Fruit fly (Drosophila melanogaster) whole organism, embryonic: ENCODE data around the gene Atx2.

Experiments
- Atf6 ChIP-seq: fragments of 200-800 bp; sonication (Bioruptor generic); IDR thresholded peaks from 2 replicates; pipeline ENCODE4 v1.3.6; 2022; ENCODE audit warnings: missing biosample characterization, missing genetic modification characterization
- CG10267 ChIP-seq: fragments of 200-800 bp; sonication (Bioruptor generic); optimal IDR thresholded peaks from 2 replicates; lab custom pipeline; 2018; ENCODE audit warnings: missing biosample characterization, mild to moderate bottlenecking, missing genetic modification characterization, moderate library complexity
- CG14860 ChIP-seq: fragments of 200-800 bp; sonication (Bioruptor generic); IDR thresholded peaks from 3 replicates; pipeline ENCODE4 v1.3.6; 2022; ENCODE audit warnings: missing biosample characterization, missing genetic modification characterization; ENCODE audit not compliant: partially characterized antibody
- CG1529 ChIP-seq: fragments of 200-800 bp; sonication (Bioruptor generic); optimal IDR thresholded peaks from 3 replicates; lab custom pipeline; 2018; ENCODE audit warnings: missing biosample characterization, missing genetic modification characterization
- CG17186 ChIP-seq: fragments of 200-800 bp; sonication (Bioruptor generic); optimal IDR thresholded peaks from 3 replicates; lab custom pipeline; 2017; ENCODE audit warnings: missing biosample characterization, missing genetic modification reagents, missing genetic modification characterization
- CG3847 ChIP-seq: fragments of 200-800 bp; sonication (Bioruptor generic); IDR thresholded peaks from 2 replicates; pipeline ENCODE4 v1.3.6; 2022; ENCODE audit warnings: missing biosample characterization, missing genetic modification characterization
- CG8478 ChIP-seq: fragments of >200 bp; optimal IDR thresholded peaks from 2 replicates; lab custom pipeline; 2018
- Dp ChIP-seq: fragments of 200-800 bp; sonication (Bioruptor generic); optimal IDR thresholded peaks from 2 replicates; lab custom pipeline; 2018; ENCODE audit warnings: missing biosample characterization, mild to moderate bottlenecking, missing genetic modification characterization, moderate library complexity
- Hand ChIP-seq: fragments of 200-800 bp; sonication (Bioruptor generic); optimal IDR thresholded peaks from 2 replicates; lab custom pipeline; 2017; ENCODE audit warnings: mild to moderate bottlenecking, missing biosample characterization, missing genetic modification reagents, missing genetic modification characterization
- Tbp ChIP-seq: fragments of >200 bp; optimal IDR thresholded peaks from 2 replicates; lab custom pipeline; 2018; ENCODE audit warnings: missing biosample characterization, missing genetic modification characterization
- hb ChIP-seq: fragments of 200-800 bp; sonication (Bioruptor generic); IDR thresholded peaks from 3 replicates; pipeline ENCODE4 v1.3.6; 2022; ENCODE audit warnings: missing biosample characterization, missing genetic modification characterization; ENCODE audit not compliant: partially characterized antibody
- lilli ChIP-seq: fragments of 200-800 bp; sonication (Bioruptor generic); optimal IDR thresholded peaks from 3 replicates; lab custom pipeline; 2016; ENCODE audit warnings: missing biosample characterization, missing genetic modification characterization
- ssp ChIP-seq: fragments of 200-800 bp; sonication (Bioruptor generic); IDR thresholded peaks from 2 replicates; pipeline ENCODE4 v1.3.6; 2022; ENCODE audit warnings: missing biosample characterization, missing genetic modification characterization

- TF ChIP-seq CG3847 (no peak), lilli (GFP tag; lab: Kevin White, UChicago) (no peak), Hand (GFP tag; lab: Kevin White, UChicago) (no peak), CG17186 (GFP tag; lab: Kevin White, UChicago) (no peak), Dp (GFP tag; lab: Kevin White, UChicago) (peak; percentile 23), hb (no peak), CG1529 (GFP tag; lab: Kevin White, UChicago) (no peak), Atf6 (no peak), CG14860 (GFP tag; lab: Robert Waterston, UW) (no peak), ssp (no peak), CG8478 (lab: Kevin White, UChicago) (no peak), CG10267 (no peak), Tbp (GFP tag; lab: Kevin White, UChicago) (no peak)
Observed at dm6 chr3R:15437458-15438414, 29.5 kb downstream of the Atx2 start.
